Worm (Caenorhabditis elegans): Measurements from ENCODE around the gene Y37A1B.7.

DNA sequence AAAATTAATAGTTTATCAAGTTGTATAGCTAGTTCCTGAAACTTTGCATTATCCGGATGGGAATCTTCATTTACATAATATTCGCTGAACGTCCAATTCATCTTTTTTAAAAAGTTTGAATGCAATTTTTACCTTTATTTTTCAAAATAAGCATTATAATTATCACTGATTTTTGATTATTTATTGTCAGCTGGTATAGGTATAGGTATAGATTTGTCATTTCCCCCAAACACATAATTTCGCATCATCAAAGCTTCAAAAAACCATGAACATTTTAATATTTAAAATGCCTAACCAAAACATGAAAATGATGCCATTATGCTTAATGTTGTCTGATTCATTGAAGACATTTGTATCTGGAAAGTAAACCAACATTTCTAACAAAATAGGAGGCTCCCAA is 27.7 kb downstream of the Y37A1B.7 start, which contains the start of gene srw-63:
- TF ChIP-seq him-1 (tag; optimal IDR thresholded peaks at IDR 0.05) (no peak), dao-5 (tag; optimal IDR thresholded peaks at IDR 0.05) (no peak), W03F9.2 (tag; optimal IDR thresholded peaks at IDR 0.05) (no peak)
